Worm (Caenorhabditis elegans): ENCODE results near the gene str-63.

- peak; percentile 81 for TF ChIP-seq nhr-90 (tag; optimal IDR thresholded peaks at IDR 0.05; ENCODE audit: poor library complexity)
- TF ChIP-seq lin-35 (GFP tag; optimal IDR thresholded peaks at IDR 0.05): peak; percentile 70 to 87
- TF ChIP-seq blmp-1 (tag; optimal IDR thresholded peaks at IDR 0.05): peak; percentile 90
- TF ChIP-seq nhr-77 (tag; optimal IDR thresholded peaks at IDR 0.05): peak; percentile 73
- no peak for TF ChIP-seq nhr-76 (tag; optimal IDR thresholded peaks at IDR 0.05)
- no peak for TF ChIP-seq C34B4.2 (tag; optimal IDR thresholded peaks at IDR 0.05)
- peak in 1 of 2 experiments; percentile 81 for TF ChIP-seq mdl-1 (tag; optimal IDR thresholded peaks at IDR 0.05)
- TF ChIP-seq lsy-2 (tag; optimal IDR thresholded peaks at IDR 0.05): peak; percentile 68 to 88
- TF ChIP-seq fos-1 (tag; optimal IDR thresholded peaks at IDR 0.05): peak; percentile 43
- TF ChIP-seq elt-2 (tag; optimal IDR thresholded peaks at IDR 0.05): no peak
- TF ChIP-seq pax-3 (tag; optimal IDR thresholded peaks at IDR 0.05): no peak
- TF ChIP-seq aly-2 (tag; optimal IDR thresholded peaks at IDR 0.05): no peak
Observed at ce11 chrV:3391005-3391404, 39.6 kb downstream of the str-63 start.
